Fruit fly (Drosophila melanogaster) whole organism, wandering third instar larva: ENCODE results near the gene Lkr.

ENCODE experiments used
- CG32264 ChIP-seq: fragments of 200-800 bp; sonication (Bioruptor generic); optimal IDR thresholded peaks from 2 replicates; lab custom pipeline; 2016; ENCODE audit warnings: missing biosample characterization, missing genetic modification characterization
- CG9705 ChIP-seq: fragments of 200-800 bp; sonication (Bioruptor generic); optimal IDR thresholded peaks from 2 replicates; lab custom pipeline; 2018; ENCODE audit warnings: missing biosample characterization, mild to moderate bottlenecking, missing genetic modification characterization
- CrebA ChIP-seq: fragments of 200-800 bp; sonication (Bioruptor generic); optimal IDR thresholded peaks from 2 replicates; lab custom pipeline; 2016; ENCODE audit warnings: missing biosample characterization, mild to moderate bottlenecking, missing genetic modification characterization, borderline replicate concordance
- Dfd ChIP-seq: fragments of >200 bp; optimal IDR thresholded peaks from 2 replicates; lab custom pipeline; 2017; ENCODE audit warnings: missing biosample characterization, missing genetic modification characterization
- Dif ChIP-seq: fragments of 200-275, 200-300 bp; sonication (Bioruptor generic); optimal IDR thresholded peaks from 2 replicates; lab custom pipeline; 2018; ENCODE audit warnings: missing biosample characterization, missing genetic modification characterization; ENCODE audit not compliant: partially characterized antibody
- HLH106 ChIP-seq: fragments of 200-800 bp; optimal IDR thresholded peaks from 3 replicates; lab custom pipeline; 2019; ENCODE audit warnings: missing biosample characterization, mild to moderate bottlenecking, missing genetic modification characterization, moderate library complexity
- Hnf4 ChIP-seq: fragments of 200-800 bp; sonication (Bioruptor generic); optimal IDR thresholded peaks from 2 replicates; lab custom pipeline; 2016; ENCODE audit warnings: missing biosample characterization, mild to moderate bottlenecking, missing genetic modification characterization
- Hr78 ChIP-seq: fragments of >200 bp; optimal IDR thresholded peaks from 2 replicates; lab custom pipeline; 2017; ENCODE audit warnings: missing biosample characterization, missing genetic modification characterization
- Hr83 ChIP-seq: fragments of 200-300 bp; sonication (Bioruptor generic); optimal IDR thresholded peaks from 2 replicates; lab custom pipeline; 2016; ENCODE audit warnings: missing biosample characterization, mild to moderate bottlenecking, missing genetic modification characterization, moderate library complexity; ENCODE audit not compliant: poor library complexity, severe bottlenecking
- Jra ChIP-seq: sonication (Bioruptor generic); optimal IDR thresholded peaks from 2 replicates; lab custom pipeline; 2016; ENCODE audit warnings: missing biosample characterization, missing genetic modification characterization
- Mio ChIP-seq: sonication (Bioruptor generic); optimal IDR thresholded peaks from 2 replicates; lab custom pipeline; 2016; ENCODE audit warnings: missing biosample characterization, missing genetic modification characterization
- Myc ChIP-seq: fragments of >200 bp; optimal IDR thresholded peaks from 2 replicates; lab custom pipeline; 2017
- N ChIP-seq: fragments of >200 bp; optimal IDR thresholded peaks from 2 replicates; lab custom pipeline; 2018; ENCODE audit warnings: missing biosample characterization, missing external identifiers, missing genetic modification characterization
- OdsH ChIP-seq: fragments of 200-800 bp; sonication (Bioruptor generic); optimal IDR thresholded peaks from 2 replicates; lab custom pipeline; 2016; ENCODE audit warnings: missing biosample characterization, mild to moderate bottlenecking, missing genetic modification characterization
- Rel ChIP-seq, 2 experiments: fragments of 200-800 bp; sonication (Bioruptor generic) in 1 of 2; optimal IDR thresholded peaks; 2 replicates in 1 of 2; 3 replicates in 1 of 2; lab custom pipeline; 2016 to 2019; ENCODE audit warnings: mild to moderate bottlenecking in 2 of 2, missing biosample characterization in 2 of 2, missing genetic modification characterization in 2 of 2, moderate library complexity in 1 of 2
- Sp1 ChIP-seq: fragments of 200-800 bp; sonication (Bioruptor generic); optimal IDR thresholded peaks from 3 replicates; lab custom pipeline; 2019; ENCODE audit warnings: missing biosample characterization, mild to moderate bottlenecking, missing genetic modification characterization, moderate library complexity
- Vsx2 ChIP-seq: fragments of 200-300, 225-300 bp; sonication (Bioruptor generic); optimal IDR thresholded peaks from 2 replicates; lab custom pipeline; 2018; ENCODE audit warnings: missing biosample characterization, missing genetic modification characterization; ENCODE audit not compliant: partially characterized antibody
- br ChIP-seq: fragments of 200-800 bp; sonication (Bioruptor generic); optimal IDR thresholded peaks from 2 replicates; lab custom pipeline; 2016; ENCODE audit warnings: missing biosample characterization, missing genetic modification characterization
- dmrt93B ChIP-seq: fragments of 200-800 bp; sonication (Bioruptor generic); optimal IDR thresholded peaks from 2 replicates; lab custom pipeline; 2018; ENCODE audit warnings: missing biosample characterization, mild to moderate bottlenecking, missing genetic modification characterization
- ey ChIP-seq: fragments of 200-800 bp; sonication (Bioruptor generic); optimal IDR thresholded peaks from 2 replicates; lab custom pipeline; 2016; ENCODE audit warnings: missing biosample characterization, missing genetic modification characterization
- foxo ChIP-seq, 2 experiments: fragments of 200-800 bp; sonication (Bioruptor generic); optimal IDR thresholded peaks; 2 replicates in 1 of 2; 3 replicates in 1 of 2; lab custom pipeline; 2016 to 2017; ENCODE audit warnings: missing biosample characterization in 2 of 2, missing genetic modification characterization in 2 of 2
- fru ChIP-seq: fragments of 200-800 bp; sonication (Bioruptor generic); optimal IDR thresholded peaks from 3 replicates; lab custom pipeline; 2016; ENCODE audit warnings: missing biosample characterization, mild to moderate bottlenecking, missing genetic modification characterization
- h ChIP-seq: fragments of 200-800 bp; sonication (Bioruptor generic); optimal IDR thresholded peaks from 3 replicates; lab custom pipeline; 2016; ENCODE audit warnings: missing biosample characterization, mild to moderate bottlenecking, missing genetic modification characterization
- jim ChIP-seq: fragments of 175-275, 200-325 bp; sonication (Bioruptor generic); optimal IDR thresholded peaks from 2 replicates; lab custom pipeline; 2016; ENCODE audit warnings: missing biosample characterization, mild to moderate bottlenecking, missing genetic modification characterization
- lola ChIP-seq: fragments of >200 bp; optimal IDR thresholded peaks from 2 replicates; lab custom pipeline; 2017; ENCODE audit warnings: missing biosample characterization, missing genetic modification characterization
- pan ChIP-seq: fragments of >200 bp; optimal IDR thresholded peaks from 2 replicates; lab custom pipeline; 2017
- psq ChIP-seq: fragments of 200-800 bp; sonication (Bioruptor generic); optimal IDR thresholded peaks from 3 replicates; lab custom pipeline; 2017; ENCODE audit warnings: missing biosample characterization, mild to moderate bottlenecking, missing genetic modification characterization, moderate library complexity
- rgr ChIP-seq: fragments of 200-800 bp; sonication (Bioruptor generic); optimal IDR thresholded peaks from 3 replicates; lab custom pipeline; 2016; ENCODE audit warnings: missing biosample characterization, mild to moderate bottlenecking, missing genetic modification characterization
- sage ChIP-seq: fragments of 200-800 bp; sonication (Bioruptor generic); optimal IDR thresholded peaks from 2 replicates; lab custom pipeline; 2016; ENCODE audit warnings: missing biosample characterization, mild to moderate bottlenecking, missing genetic modification characterization
- sv ChIP-seq: fragments of 200-800 bp; sonication (Bioruptor generic); optimal IDR thresholded peaks from 3 replicates; lab custom pipeline; 2016; ENCODE audit warnings: missing biosample characterization, missing genetic modification characterization
- usp ChIP-seq: fragments of >200 bp; optimal IDR thresholded peaks from 2 replicates; lab custom pipeline; 2017; ENCODE audit warnings: missing biosample characterization, missing genetic modification characterization
- woc ChIP-seq: sonication (Bioruptor generic); optimal IDR thresholded peaks from 2 replicates; lab custom pipeline; 2016; ENCODE audit warnings: missing biosample characterization, mild to moderate bottlenecking, missing genetic modification characterization

The Lkr gene

DNA sequence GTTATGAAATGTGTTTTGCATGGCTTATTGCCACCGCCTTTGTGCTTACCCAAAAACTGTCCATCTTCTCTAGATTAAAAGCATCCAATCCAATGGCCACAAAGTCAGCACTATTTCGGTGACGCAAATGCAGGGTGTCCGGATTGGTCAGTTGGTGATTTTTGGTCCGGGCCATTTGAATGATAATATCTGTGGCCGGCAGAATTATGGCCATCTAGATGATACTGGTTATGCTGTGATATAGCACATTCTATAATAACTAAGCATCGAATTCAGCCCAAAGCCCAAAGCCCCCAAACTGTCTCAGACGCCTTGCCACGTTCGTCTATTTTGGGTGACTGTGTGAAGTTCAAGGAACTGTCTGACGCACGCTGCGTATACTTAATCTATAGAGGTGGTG is 27.1 kb upstream of the Lkr start:
- TF ChIP-seq woc (GFP tag; lab: Kevin White, UChicago) = no peak
- no peak for TF ChIP-seq Hr78
- TF ChIP-seq jim (GFP tag; lab: Kevin White, UChicago) = no peak
- TF ChIP-seq rgr (GFP tag; lab: Kevin White, UChicago) = no peak
- no peak for TF ChIP-seq usp (GFP tag; lab: Kevin White, UChicago)
- no peak for TF ChIP-seq CrebA (GFP tag; lab: Kevin White, UChicago)

DNA sequence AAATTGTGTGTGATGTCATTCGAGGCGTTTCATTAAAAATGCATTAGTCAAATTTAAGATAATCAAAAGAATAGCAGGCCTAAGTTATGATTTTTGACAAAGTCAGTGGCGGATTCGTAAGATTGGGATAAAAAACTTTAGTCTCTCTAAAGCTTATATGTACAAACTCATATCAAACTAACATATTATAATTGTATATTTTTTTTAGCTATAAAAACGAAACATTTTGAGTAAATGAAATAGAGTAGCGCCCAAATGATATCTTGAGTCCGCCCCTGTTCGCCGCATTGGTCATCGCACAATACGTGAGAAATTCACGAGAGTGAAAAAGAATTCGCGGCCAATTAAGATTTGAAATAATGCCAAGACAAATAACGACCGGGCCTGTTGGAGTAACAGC is 25.2 kb upstream of the Lkr start:
- TF ChIP-seq foxo (GFP tag; optimal IDR thresholded peaks at IDR 0.05; lab: Kevin White, UChicago) (peak in 1 of 2 experiments; percentile 77), fru (GFP tag; lab: Kevin White, UChicago) (peak; percentile 73), Jra (GFP tag; lab: Kevin White, UChicago) (no peak), CG9705 (GFP tag; lab: Kevin White, UChicago) (peak; percentile 50), Hnf4 (GFP tag; lab: Kevin White, UChicago) (peak; percentile 65), sage (GFP tag; lab: Kevin White, UChicago) (peak; percentile 66), sv (GFP tag; lab: Kevin White, UChicago) (no peak), Hr78 (no peak), HLH106 (tag; lab: Kevin White, UChicago) (peak; percentile 87), dmrt93B (GFP tag; lab: Kevin White, UChicago) (peak; percentile 72), Rel (GFP tag; optimal IDR thresholded peaks at IDR 0.05; lab: Kevin White, UChicago) (no peak), Rel (tag; optimal IDR thresholded peaks at IDR 0.05; lab: Kevin White, UChicago) (peak; percentile 19), OdsH (GFP tag; lab: Kevin White, UChicago) (peak; percentile 59), ey (GFP tag; lab: Kevin White, UChicago) (peak; percentile 65), br (peak; percentile 56), psq (GFP tag; lab: Kevin White, UChicago) (peak; percentile 59), woc (GFP tag; lab: Kevin White, UChicago) (peak; percentile 26), Dfd (GFP tag; lab: Kevin White, UChicago) (no peak), rgr (GFP tag; lab: Kevin White, UChicago) (peak; percentile 79), Sp1 (peak; percentile 65), h (GFP tag; lab: Kevin White, UChicago) (peak; percentile 75)

DNA sequence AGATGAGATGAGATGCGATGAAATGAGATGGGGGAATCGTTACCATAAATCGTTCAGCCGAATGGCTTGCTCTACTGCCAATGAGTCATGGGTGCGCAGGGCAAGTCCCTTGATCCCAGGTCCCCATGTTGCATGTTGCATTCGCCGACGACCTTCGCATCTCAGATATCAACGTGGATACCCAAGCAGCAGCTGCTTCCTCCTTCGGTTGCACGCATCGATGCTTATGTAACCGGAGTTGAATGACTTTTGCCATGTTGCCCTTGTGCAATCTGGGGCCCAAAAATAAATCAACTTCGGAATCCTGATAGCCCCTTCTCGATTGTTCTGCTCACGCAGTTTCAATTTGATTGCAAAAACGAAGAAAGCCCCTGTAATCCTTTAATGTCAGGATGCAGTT is 24.6 kb upstream of the Lkr start:
- TF ChIP-seq Sp1 (no peak), dmrt93B (GFP tag; lab: Kevin White, UChicago) (no peak), ey (GFP tag; lab: Kevin White, UChicago) (no peak), OdsH (GFP tag; lab: Kevin White, UChicago) (no peak), CrebA (GFP tag; lab: Kevin White, UChicago) (no peak), woc (GFP tag; lab: Kevin White, UChicago) (no peak), br (no peak), Hr78 (no peak), sage (GFP tag; lab: Kevin White, UChicago) (no peak), CG32264 (GFP tag; lab: Kevin White, UChicago) (no peak), foxo (GFP tag; optimal IDR thresholded peaks at IDR 0.05; lab: Kevin White, UChicago) (no peak), Mio (GFP tag; lab: Kevin White, UChicago) (no peak), Dfd (GFP tag; lab: Kevin White, UChicago) (no peak), Dif (GFP tag; lab: Kevin White, UChicago) (no peak), Hnf4 (GFP tag; lab: Kevin White, UChicago) (no peak)

DNA sequence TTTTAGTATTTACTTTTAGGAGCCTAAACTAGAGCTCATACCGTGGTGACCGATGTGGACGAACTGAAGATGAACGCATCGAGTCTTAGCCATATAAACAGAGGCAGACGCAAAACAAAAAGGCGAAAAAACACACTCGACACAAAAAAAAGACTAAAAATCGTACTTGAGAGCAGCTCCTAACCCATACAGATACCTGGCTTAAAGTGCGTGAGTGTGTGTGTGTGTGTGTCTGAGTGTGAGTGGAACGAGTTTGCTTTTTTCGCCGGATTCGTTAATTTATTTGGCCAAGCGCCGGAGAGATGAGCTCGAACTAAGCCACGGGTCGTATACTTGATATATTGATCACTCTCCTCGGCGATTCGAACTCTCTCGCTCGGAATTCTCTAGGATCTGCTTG is 21.9 kb upstream of the Lkr start, which contains the start of gene frm:
Gene frm, minus strand, starts transcription at position 73 of the 400 bp plus-strand sequence.
- no peak for TF ChIP-seq Vsx2 (GFP tag; lab: Kevin White, UChicago)
- TF ChIP-seq Jra (GFP tag; lab: Kevin White, UChicago) = no peak
- peak; percentile 10 for TF ChIP-seq CrebA (GFP tag; lab: Kevin White, UChicago)
- no peak for TF ChIP-seq dmrt93B (GFP tag; lab: Kevin White, UChicago)
- no peak for TF ChIP-seq fru (GFP tag; lab: Kevin White, UChicago)
- TF ChIP-seq foxo (GFP tag; optimal IDR thresholded peaks at IDR 0.05; lab: Kevin White, UChicago) = no peak
- TF ChIP-seq Myc = no peak
- no peak for TF ChIP-seq Hr83
- TF ChIP-seq Dfd (GFP tag; lab: Kevin White, UChicago) = peak; percentile 8
- TF ChIP-seq CG32264 (GFP tag; lab: Kevin White, UChicago) = no peak
- no peak for TF ChIP-seq rgr (GFP tag; lab: Kevin White, UChicago)
- TF ChIP-seq pan = no peak
- TF ChIP-seq N (GFP tag; lab: Kevin White, UChicago) = no peak
- peak; percentile 56 for TF ChIP-seq Sp1
- peak; percentile 18 for TF ChIP-seq Rel (GFP tag; optimal IDR thresholded peaks at IDR 0.05; lab: Kevin White, UChicago)
- peak; percentile 37 for TF ChIP-seq Rel (tag; optimal IDR thresholded peaks at IDR 0.05; lab: Kevin White, UChicago)
- TF ChIP-seq jim (GFP tag; lab: Kevin White, UChicago) = peak; percentile 27
- no peak for TF ChIP-seq lola (GFP tag; lab: Kevin White, UChicago)
- TF ChIP-seq sage (GFP tag; lab: Kevin White, UChicago) = no peak
- no peak for TF ChIP-seq ey (GFP tag; lab: Kevin White, UChicago)
